Fruit fly (Drosophila melanogaster) Kc167 (cell line): Measurements from ENCODE around the gene CG6574.

Experiments
- Myc ChIP-seq: fragments of >200 bp; optimal IDR thresholded peaks from 2 replicates; lab custom pipeline; 2017; ENCODE audit warnings: missing external identifiers
- Sin3A ChIP-seq: fragments of >200 bp; optimal IDR thresholded peaks from 2 replicates; lab custom pipeline; 2018; ENCODE audit warnings: missing external identifiers
- h ChIP-seq: fragments of >200 bp; optimal IDR thresholded peaks from 3 replicates; lab custom pipeline; 2018; ENCODE audit warnings: missing external identifiers
- insv ChIP-seq: fragments of >200 bp; optimal IDR thresholded peaks from 3 replicates; lab custom pipeline; 2018; ENCODE audit warnings: missing external identifiers
- psq ChIP-seq: fragments of >200 bp; optimal IDR thresholded peaks from 2 replicates; lab custom pipeline; 2017; ENCODE audit warnings: missing external identifiers
- ttk ChIP-seq: sonication (Bioruptor generic); optimal IDR thresholded peaks from 2 replicates; lab custom pipeline; 2017; ENCODE audit warnings: missing external identifiers

The CG6574 gene

DNA sequence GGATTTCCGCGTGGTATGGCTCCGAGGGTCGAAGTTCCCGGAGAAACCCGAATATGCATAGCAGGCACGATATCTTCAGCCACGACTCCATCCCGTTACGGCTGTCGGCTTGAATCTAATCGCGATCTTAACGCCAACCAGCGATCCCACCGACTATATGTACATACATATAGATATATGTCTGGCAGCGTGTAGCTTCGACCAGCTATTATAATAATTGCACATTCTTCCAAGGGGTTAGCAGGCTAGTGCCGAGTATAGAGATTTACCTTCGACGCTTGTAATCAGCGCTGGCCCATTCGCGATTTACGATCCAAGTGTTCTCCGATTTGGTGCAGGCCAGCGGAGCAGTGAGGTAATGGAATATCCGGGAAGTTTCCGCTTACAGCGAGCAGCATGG is 3.1 kb downstream of the CG6574 start, which contains the start of gene CG14694:
Gene CG14694 (minus strand): TSS at position 101 of the 400 bp plus-strand sequence.
- TF ChIP-seq h (no peak), ttk (lab: Kevin White, UChicago) (no peak), Myc (lab: Kevin White, UChicago) (no peak), psq (lab: Kevin White, UChicago) (no peak), Sin3A (lab: Kevin White, UChicago) (no peak), insv (no peak)

dm6 chr3R:10856618-10857017 is 6.2 kb downstream of the CG6574 start, which contains the start of gene CG4570:
TSS of gene CG4570 (plus strand) at chr3R:10856807.
- TF ChIP-seq Sin3A (lab: Kevin White, UChicago) (no peak), h (no peak), Myc (lab: Kevin White, UChicago) (no peak), psq (lab: Kevin White, UChicago) (no peak)

dm6 chr3R:10854243-10854874 is 8.4 kb downstream of the CG6574 start, which contains the start of the genes CG6567 and CG4511:
TSS of gene CG6567 (minus strand) at chr3R:10854451.
TSS of gene CG4511 (plus strand) at chr3R:10854501.
- no peak for TF ChIP-seq insv
- no peak for TF ChIP-seq psq (lab: Kevin White, UChicago)
- TF ChIP-seq ttk (lab: Kevin White, UChicago): no peak
- TF ChIP-seq Myc (lab: Kevin White, UChicago): no peak
- no peak for TF ChIP-seq Sin3A (lab: Kevin White, UChicago)
- TF ChIP-seq h: no peak

DNA sequence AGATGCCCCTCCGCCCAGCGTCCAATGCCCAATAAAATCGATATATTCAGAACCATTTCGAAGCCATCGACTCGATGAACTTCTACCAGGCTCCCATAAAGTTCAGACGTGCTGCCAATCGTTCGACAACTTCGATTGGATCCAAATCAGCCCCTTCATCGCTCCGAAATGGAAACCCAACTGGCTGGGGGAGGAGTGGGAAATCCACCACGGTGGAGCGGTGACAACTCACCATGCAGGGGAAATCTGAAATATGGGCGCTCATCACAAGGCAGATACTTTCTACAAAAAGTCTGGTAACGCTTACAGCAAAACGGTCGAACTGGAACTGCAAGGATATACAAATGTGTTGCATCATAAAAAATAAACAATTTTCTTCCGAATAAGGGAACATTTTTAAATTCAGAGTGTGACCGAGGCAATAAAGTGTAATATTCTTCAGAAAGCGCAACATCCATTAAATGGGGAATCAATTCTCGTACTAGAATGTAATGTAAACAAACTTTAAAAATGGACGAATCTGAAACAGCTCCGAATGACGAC is 10.5 kb downstream of the CG6574 start, which contains the start of gene CG4565:
Gene CG4565 (plus strand): TSS at position 493 of the 543 bp plus-strand sequence.
- TF ChIP-seq insv: no peak
- TF ChIP-seq h: no peak
- no peak for TF ChIP-seq ttk (lab: Kevin White, UChicago)

DNA sequence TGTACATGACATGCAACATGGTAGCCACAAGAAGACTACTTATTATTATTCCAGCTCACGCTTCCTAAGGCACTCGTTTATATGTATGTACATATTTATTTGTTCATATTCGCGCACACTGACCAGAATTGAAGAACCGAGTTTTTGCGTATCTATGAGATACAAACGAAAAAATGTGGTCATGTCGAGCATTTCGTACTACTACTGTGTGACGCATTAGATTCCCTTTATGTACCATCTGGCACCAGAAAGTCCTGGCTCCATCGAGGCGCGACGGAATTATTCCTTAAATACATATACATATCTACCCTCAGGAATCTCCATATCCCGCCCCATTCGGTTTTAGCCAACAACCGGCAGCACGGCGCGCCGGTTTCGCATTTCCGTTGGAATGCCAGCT is 12.2 kb downstream of the CG6574 start:
- TF ChIP-seq ttk (lab: Kevin White, UChicago) (no peak), Myc (lab: Kevin White, UChicago) (no peak), insv (no peak), h (no peak), psq (lab: Kevin White, UChicago) (no peak), Sin3A (lab: Kevin White, UChicago) (no peak)

dm6 chr3R:10849515-10849973 is 13.2 kb downstream of the CG6574 start, which contains the start of gene CG42394:
TSS of gene CG42394 (plus strand) at chr3R:10849825.
- TF ChIP-seq ttk (lab: Kevin White, UChicago) (no peak), h (no peak), psq (lab: Kevin White, UChicago) (no peak), insv (no peak), Myc (lab: Kevin White, UChicago) (no peak), Sin3A (lab: Kevin White, UChicago) (no peak)

dm6 chr3R:10842422-10842821 is 20.4 kb downstream of the CG6574 start:
- TF ChIP-seq insv (no peak), ttk (lab: Kevin White, UChicago) (no peak), Myc (lab: Kevin White, UChicago) (no peak), psq (lab: Kevin White, UChicago) (no peak), Sin3A (lab: Kevin White, UChicago) (no peak), h (no peak)

DNA sequence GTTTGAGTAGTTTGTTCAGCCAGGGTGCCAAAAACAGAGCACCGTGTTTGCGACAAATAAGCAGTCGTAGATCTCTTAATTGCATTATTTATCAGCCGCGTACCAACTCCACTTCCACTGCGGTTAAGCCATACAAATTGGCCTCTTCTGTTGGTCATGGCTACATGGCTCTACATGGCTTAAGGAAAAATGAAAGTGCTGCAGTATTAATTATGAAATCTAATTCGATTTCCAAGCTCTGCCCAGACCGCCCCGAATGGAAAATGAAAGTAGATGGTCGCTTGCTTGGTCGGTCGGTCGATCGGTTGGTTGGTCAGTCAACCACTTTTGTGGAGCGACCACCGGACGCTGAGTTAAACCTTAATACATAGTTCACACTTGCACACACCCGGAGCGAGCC is 25.9 kb downstream of the CG6574 start:
- TF ChIP-seq h (no peak), Myc (lab: Kevin White, UChicago) (no peak), Sin3A (lab: Kevin White, UChicago) (no peak), insv (no peak), psq (lab: Kevin White, UChicago) (no peak), ttk (lab: Kevin White, UChicago) (no peak)

- TF ChIP-seq psq (lab: Kevin White, UChicago) (no peak), h (no peak), ttk (lab: Kevin White, UChicago) (no peak), insv (no peak), Sin3A (lab: Kevin White, UChicago) (no peak), Myc (lab: Kevin White, UChicago) (no peak)
These were observed 27.9 kb downstream of the CG6574 start for dm6 chr3R:10834893-10835292.

dm6 chr3R:10832526-10833165 is 30.1 kb downstream of the CG6574 start:
- TF ChIP-seq psq (lab: Kevin White, UChicago) (no peak), Myc (lab: Kevin White, UChicago) (no peak), h (no peak), ttk (lab: Kevin White, UChicago) (no peak), Sin3A (lab: Kevin White, UChicago) (no peak), insv (no peak)

dm6 chr3R:10829746-10830145 is 33.0 kb downstream of the CG6574 start:
- TF ChIP-seq insv (no peak), Myc (lab: Kevin White, UChicago) (no peak), ttk (lab: Kevin White, UChicago) (no peak), Sin3A (lab: Kevin White, UChicago) (no peak), h (no peak), psq (lab: Kevin White, UChicago) (no peak)

- no peak for TF ChIP-seq Sin3A (lab: Kevin White, UChicago)
- no peak for TF ChIP-seq ttk (lab: Kevin White, UChicago)
- no peak for TF ChIP-seq h
- no peak for TF ChIP-seq psq (lab: Kevin White, UChicago)
- TF ChIP-seq Myc (lab: Kevin White, UChicago): no peak
- no peak for TF ChIP-seq insv
These were observed 34.1 kb downstream of the CG6574 start for dm6 chr3R:10828688-10829087.
